Fruit fly (Drosophila melanogaster): ENCODE measurements around the gene CG4928.

Gene CG4928

DNA sequence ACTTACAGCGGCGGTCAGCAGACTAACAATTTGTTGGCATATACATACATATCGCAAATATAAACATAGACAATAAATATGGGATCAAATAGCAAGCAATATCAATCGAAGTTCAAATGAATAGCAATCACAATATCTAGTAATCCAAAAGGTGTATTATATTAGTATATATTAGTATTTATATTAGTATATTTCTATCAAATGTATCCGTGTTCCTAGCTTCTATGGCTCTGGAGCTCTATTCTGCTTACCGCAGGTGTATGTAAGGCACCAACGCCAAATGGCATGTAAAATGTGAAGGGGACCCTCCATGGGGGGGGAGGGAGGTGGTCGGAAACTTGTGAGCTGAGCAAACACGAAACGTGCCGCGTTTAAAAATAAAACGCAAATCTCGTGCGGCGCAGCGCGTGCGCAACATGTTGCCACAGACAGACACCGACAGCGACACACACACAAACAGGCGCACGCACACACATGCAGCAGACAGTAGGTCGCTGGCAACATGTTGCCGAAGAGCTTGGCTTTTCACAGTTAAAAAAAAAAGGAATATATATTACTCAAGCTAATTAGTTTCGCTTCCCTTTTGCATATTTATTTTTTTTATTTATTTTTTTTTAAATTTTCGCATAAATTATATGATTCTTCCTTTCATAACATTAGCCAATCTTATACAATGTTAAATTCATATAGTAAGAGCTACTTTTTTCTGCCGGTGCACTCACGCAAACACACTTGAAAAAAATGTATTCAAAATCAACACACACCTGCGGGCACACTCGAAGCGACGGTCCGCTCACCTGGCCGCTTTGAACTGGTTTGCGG, 17.7 kb downstream of the CG4928 start (continued):
- peak in 1 of 2 experiments; percentile 35 for TF ChIP-seq chif (GFP tag; optimal IDR thresholded peaks at IDR 0.05)
- TF ChIP-seq ems (GFP tag; optimal IDR thresholded peaks at IDR 0.05), result no peak
- TF ChIP-seq kni (GFP tag; optimal IDR thresholded peaks at IDR 0.05), result no peak
- TF ChIP-seq Usf (GFP tag; optimal IDR thresholded peaks at IDR 0.05), result no peak
- no peak for TF ChIP-seq twi (tag; optimal IDR thresholded peaks at IDR 0.05)
- peak; percentile 45 for TF ChIP-seq CG8388 (GFP tag; optimal IDR thresholded peaks at IDR 0.05)
- TF ChIP-seq CG17385 (GFP tag; optimal IDR thresholded peaks at IDR 0.05), result peak; percentile 50
- TF ChIP-seq CG10267 (tag; optimal IDR thresholded peaks at IDR 0.05), result peak; percentile 54
- TF ChIP-seq CG9215 (GFP tag; IDR thresholded peaks at IDR 0.05), result peak; percentile 44
- no peak for TF ChIP-seq maf-S (GFP tag; optimal IDR thresholded peaks at IDR 0.05)
- TF ChIP-seq odd (GFP tag; optimal IDR thresholded peaks at IDR 0.05), result peak; percentile 39
- peak; percentile 54 for TF ChIP-seq CG6254 (GFP tag; optimal IDR thresholded peaks at IDR 0.05)
- no peak for TF ChIP-seq CG10654 (GFP tag; optimal IDR thresholded peaks at IDR 0.05)
- TF ChIP-seq jing (GFP tag; optimal IDR thresholded peaks at IDR 0.05), result no peak
- no peak for TF ChIP-seq kah (GFP tag; optimal IDR thresholded peaks at IDR 0.05)
- no peak for TF ChIP-seq CG9797 (GFP tag; optimal IDR thresholded peaks at IDR 0.05)
- peak; percentile 58 for TF ChIP-seq CG9727 (GFP tag; optimal IDR thresholded peaks at IDR 0.05)
- no peak for TF ChIP-seq C15 (GFP tag; IDR thresholded peaks at IDR 0.05)
- peak; percentile 86 for TF ChIP-seq CG32767 (GFP tag; IDR thresholded peaks at IDR 0.05)
- no peak for TF ChIP-seq fd64A (GFP tag; optimal IDR thresholded peaks at IDR 0.05)
- TF ChIP-seq Stat92E (GFP tag; optimal IDR thresholded peaks at IDR 0.05), result no peak
- TF ChIP-seq CG6272 (GFP tag; IDR thresholded peaks at IDR 0.05), result peak; percentile 63; the same call in 1 of the 2 replicates
- no peak for TF ChIP-seq Bdp1 (GFP tag; optimal IDR thresholded peaks at IDR 0.05)
- TF ChIP-seq br (optimal IDR thresholded peaks at IDR 0.05), result no peak
- peak; percentile 40 for TF ChIP-seq bab2 (GFP tag; optimal IDR thresholded peaks at IDR 0.05)
- peak; percentile 25 to 30 for TF ChIP-seq Pdp1 (GFP tag; optimal IDR thresholded peaks at IDR 0.05)
- TF ChIP-seq da (GFP tag; optimal IDR thresholded peaks at IDR 0.05), result no peak
- no peak for TF ChIP-seq Dad (GFP tag; optimal IDR thresholded peaks at IDR 0.05)
- peak; percentile 68 for TF ChIP-seq HHEX (GFP tag; optimal IDR thresholded peaks at IDR 0.05)
- peak; percentile 35 for TF ChIP-seq onecut (GFP tag; IDR thresholded peaks at IDR 0.05)
- peak; percentile 81 for TF ChIP-seq CG2678 (tag; optimal IDR thresholded peaks at IDR 0.05)
- no peak for TF ChIP-seq Mad (GFP tag; optimal IDR thresholded peaks at IDR 0.05)
- TF ChIP-seq CG10274 (GFP tag; optimal IDR thresholded peaks at IDR 0.05), result no peak
- peak; percentile 13 for TF ChIP-seq CG7786 (GFP tag; optimal IDR thresholded peaks at IDR 0.05)
- no peak for TF ChIP-seq rib (GFP tag; IDR thresholded peaks at IDR 0.05)
- TF ChIP-seq CG10959 (GFP tag; IDR thresholded peaks at IDR 0.05), result 0 out of 2 replicates have a peak, but pooled peaks have one; percentile 27
- no peak for TF ChIP-seq mirr (GFP tag; optimal IDR thresholded peaks at IDR 0.05)
- TF ChIP-seq dan (GFP tag; IDR thresholded peaks at IDR 0.05), result no peak
- TF ChIP-seq CG7745 (tag; optimal IDR thresholded peaks at IDR 0.05), result no peak
- peak; percentile 50 for TF ChIP-seq CG18262 (tag; optimal IDR thresholded peaks at IDR 0.05)
- TF ChIP-seq CG2202 (tag; optimal IDR thresholded peaks at IDR 0.05), result peak; percentile 3
- TF ChIP-seq gt (GFP tag; IDR thresholded peaks at IDR 0.05), result peak; percentile 44; the same call in 1 of the 2 replicates
- TF ChIP-seq CG33213 (GFP tag; optimal IDR thresholded peaks at IDR 0.05), result no peak
- peak; percentile 73 for TF ChIP-seq oc (tag; optimal IDR thresholded peaks at IDR 0.05)
- no peak for TF ChIP-seq CG17912 (GFP tag; optimal IDR thresholded peaks at IDR 0.05)
- TF ChIP-seq stc (GFP tag; IDR thresholded peaks at IDR 0.05), result peak; percentile 81
- peak; percentile 30 for TF ChIP-seq CG6813 (GFP tag; optimal IDR thresholded peaks at IDR 0.05)
- TF ChIP-seq pnt (GFP tag; optimal IDR thresholded peaks at IDR 0.05), result no peak
- no peak for TF ChIP-seq TFAM (GFP tag; optimal IDR thresholded peaks at IDR 0.05)
- no peak for TF ChIP-seq CG1529 (GFP tag; optimal IDR thresholded peaks at IDR 0.05)
